Worm (Caenorhabditis elegans): ENCODE data around the gene C50D2.6.

DNA sequence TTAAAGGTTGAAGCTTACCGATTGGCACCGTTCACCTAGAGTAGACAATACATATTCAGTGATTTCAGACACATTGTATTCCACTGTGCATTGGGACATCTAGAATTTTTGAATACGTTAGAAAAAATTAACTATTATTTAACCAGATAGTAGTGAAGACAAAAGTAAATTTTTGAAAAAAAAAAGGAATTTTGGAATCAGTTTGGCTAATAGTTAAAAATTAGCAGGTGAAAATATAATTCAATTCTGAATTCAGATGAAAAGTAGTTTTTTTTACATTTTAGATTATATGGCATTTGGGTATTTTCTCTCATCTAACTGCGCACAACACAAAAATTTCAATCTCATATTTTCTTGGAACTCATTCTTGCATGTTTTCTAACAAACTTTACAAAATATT, 40.7 kb downstream of the C50D2.6 start, which contains the start of gene nmur-2:
- TF ChIP-seq nhr-12 (tag; optimal IDR thresholded peaks at IDR 0.05) (no peak), nhr-77 (tag; optimal IDR thresholded peaks at IDR 0.05) (no peak), C04F5.9 (tag; optimal IDR thresholded peaks at IDR 0.05) (no peak), ztf-4 (tag; optimal IDR thresholded peaks at IDR 0.05) (no peak), lsy-2 (tag; optimal IDR thresholded peaks at IDR 0.05) (no peak), ces-1 (GFP tag; optimal IDR thresholded peaks at IDR 0.05) (no peak), egl-27 (tag; optimal IDR thresholded peaks at IDR 0.05) (no peak), nhr-11 (tag; optimal IDR thresholded peaks at IDR 0.05) (no peak), ceh-82 (tag; optimal IDR thresholded peaks at IDR 0.05) (no peak), rnt-1 (tag; optimal IDR thresholded peaks at IDR 0.05) (no peak), nhr-85 (tag) (no peak), elt-3 (tag; optimal IDR thresholded peaks at IDR 0.05) (no peak), lin-15B (tag; optimal IDR thresholded peaks at IDR 0.05) (no peak)

Data from whole organism, L1 larva.